Fruit fly (Drosophila melanogaster): ENCODE results near the gene nuf.
A peak's percentile ranks its signal among the peaks of the same experiment; 100 is the strongest.

The nuf gene

dm6 chr3L:14219422-14219853, 28.8 kb downstream of the nuf start (continued):
- no peak for TF ChIP-seq topi (GFP tag; optimal IDR thresholded peaks at IDR 0.05)
- no peak for TF ChIP-seq CG3919 (GFP tag; optimal IDR thresholded peaks at IDR 0.05)
- no peak for TF ChIP-seq CG3032 (tag; optimal IDR thresholded peaks at IDR 0.05)
- no peak for TF ChIP-seq Hr38 (GFP tag; optimal IDR thresholded peaks at IDR 0.05)
- no peak for TF ChIP-seq CG16779 (tag; optimal IDR thresholded peaks at IDR 0.05)
- no peak for TF ChIP-seq CG7368 (GFP tag; optimal IDR thresholded peaks at IDR 0.05)
- TF ChIP-seq Smox (GFP tag; optimal IDR thresholded peaks at IDR 0.05) = no peak
- TF ChIP-seq CG11294 (GFP tag; IDR thresholded peaks at IDR 0.05) = no peak; the same call in 1 of the 2 replicates
- no peak for TF ChIP-seq CG6792 (GFP tag; optimal IDR thresholded peaks at IDR 0.05)
- TF ChIP-seq CG15336 (GFP tag; IDR thresholded peaks at IDR 0.05) = peak; percentile 51
- 0 out of 2 replicates have a peak, but pooled peaks have one; percentile 21 for TF ChIP-seq Gug (GFP tag; IDR thresholded peaks at IDR 0.05)
- no peak for TF ChIP-seq dac (GFP tag; optimal IDR thresholded peaks at IDR 0.05)
- peak; percentile 29 for TF ChIP-seq Lpt (GFP tag; optimal IDR thresholded peaks at IDR 0.05)
- TF ChIP-seq CG8632 (GFP tag; optimal IDR thresholded peaks at IDR 0.05) = no peak
- no peak for TF ChIP-seq pdm3 (GFP tag; optimal IDR thresholded peaks at IDR 0.05)
- no peak for TF ChIP-seq CG11902 (GFP tag; optimal IDR thresholded peaks at IDR 0.05)
- TF ChIP-seq dsx (GFP tag; optimal IDR thresholded peaks at IDR 0.05; ENCODE audit: poor library complexity, severe bottlenecking) = no peak
- no peak for TF ChIP-seq CG6808 (GFP tag; optimal IDR thresholded peaks at IDR 0.05)
- TF ChIP-seq CG8319 (GFP tag; optimal IDR thresholded peaks at IDR 0.05) = no peak
- TF ChIP-seq Eip75B (GFP tag; optimal IDR thresholded peaks at IDR 0.05) = no peak
- no peak for TF ChIP-seq Sox14 (GFP tag; optimal IDR thresholded peaks at IDR 0.05)
- TF ChIP-seq Hr39 (GFP tag; optimal IDR thresholded peaks at IDR 0.05) = no peak
- TF ChIP-seq Sox102F (GFP tag; optimal IDR thresholded peaks at IDR 0.05) = no peak
- TF ChIP-seq fd85E (GFP tag; optimal IDR thresholded peaks at IDR 0.05) = no peak
- TF ChIP-seq Eip93F (GFP tag; optimal IDR thresholded peaks at IDR 0.05) = no peak
- TF ChIP-seq svp (GFP tag) = no peak
- TF ChIP-seq lz (GFP tag; optimal IDR thresholded peaks at IDR 0.05) = no peak
- TF ChIP-seq CG6854 (GFP tag; optimal IDR thresholded peaks at IDR 0.05) = no peak

dm6 chr3L:14220611-14221497, 30.2 kb downstream of the nuf start:
- TF ChIP-seq Eip78C (GFP tag) = peak; percentile 22
- TF ChIP-seq fkh (GFP tag; optimal IDR thresholded peaks at IDR 0.05) = no peak
- TF ChIP-seq CG6792 (GFP tag; optimal IDR thresholded peaks at IDR 0.05) = no peak
- no peak for TF ChIP-seq Sox14 (GFP tag; optimal IDR thresholded peaks at IDR 0.05)
- no peak for TF ChIP-seq Eip93F (GFP tag; optimal IDR thresholded peaks at IDR 0.05)
- no peak for TF ChIP-seq CG4318 (GFP tag; optimal IDR thresholded peaks at IDR 0.05)
- TF ChIP-seq CG11294 (GFP tag; IDR thresholded peaks at IDR 0.05) = no peak
- TF ChIP-seq Blimp-1 (GFP tag; optimal IDR thresholded peaks at IDR 0.05) = peak; percentile 55
- no peak for TF ChIP-seq CG31627 (GFP tag; optimal IDR thresholded peaks at IDR 0.05)
- TF ChIP-seq Sox15 (GFP tag; optimal IDR thresholded peaks at IDR 0.05) = no peak
- TF ChIP-seq lz (GFP tag; optimal IDR thresholded peaks at IDR 0.05) = no peak
- TF ChIP-seq CG6163 (GFP tag; IDR thresholded peaks at IDR 0.05) = 0 out of 3 replicates have a peak, but pooled peaks have one; percentile 14
- peak; percentile 17 for TF ChIP-seq net (GFP tag; optimal IDR thresholded peaks at IDR 0.05)
- TF ChIP-seq topi (GFP tag; optimal IDR thresholded peaks at IDR 0.05) = no peak
- TF ChIP-seq acj6 (GFP tag; optimal IDR thresholded peaks at IDR 0.05) = no peak
- TF ChIP-seq CG15336 (GFP tag; IDR thresholded peaks at IDR 0.05) = no peak
- no peak for TF ChIP-seq CG11902 (GFP tag; optimal IDR thresholded peaks at IDR 0.05)
- 0 out of 3 replicates have a peak, but pooled peaks have one; percentile 17 for TF ChIP-seq CG8119 (GFP tag; IDR thresholded peaks at IDR 0.05)
- TF ChIP-seq CG10631 (GFP tag; optimal IDR thresholded peaks at IDR 0.05) = no peak
- no peak for TF ChIP-seq cyc (GFP tag; optimal IDR thresholded peaks at IDR 0.05)
- TF ChIP-seq CG6854 (GFP tag; optimal IDR thresholded peaks at IDR 0.05) = no peak
- no peak for TF ChIP-seq fd59A (GFP tag; optimal IDR thresholded peaks at IDR 0.05)

All from whole organism, prepupa.